Worm (Caenorhabditis elegans): Measurements from ENCODE around the gene Y43F8B.10.
A peak's percentile ranks its signal among the peaks of the same experiment; 100 is the strongest.

The Y43F8B.10 gene

ce11 chrV:19512260-19512947 lies 38.1 kb downstream of the Y43F8B.10 start, which contains the start of gene Y43F8B.19:
Gene Y43F8B.19 (minus strand): TSS chrV:19512310.
- no peak for TF ChIP-seq madf-9 (GFP tag; conservative IDR thresholded peaks at IDR 0.05)
- TF ChIP-seq unc-39 (tag; optimal IDR thresholded peaks at IDR 0.05): no peak
- TF ChIP-seq daf-19 (GFP tag; conservative IDR thresholded peaks at IDR 0.05): no peak
- TF ChIP-seq aha-1 (tag): no peak
- no peak for TF ChIP-seq ztf-7 (tag; optimal IDR thresholded peaks at IDR 0.05)
- no peak for TF ChIP-seq spr-1 (tag; optimal IDR thresholded peaks at IDR 0.05)
- TF ChIP-seq egl-27 (tag; optimal IDR thresholded peaks at IDR 0.05): no peak
- no peak for TF ChIP-seq lin-1 (GFP tag; IDR thresholded peaks at IDR 0.05)
- no peak for TF ChIP-seq attf-4 (tag; optimal IDR thresholded peaks at IDR 0.05)
- TF ChIP-seq lin-29 (GFP tag; IDR thresholded peaks at IDR 0.05): no peak
- no peak for TF ChIP-seq mxl-3 (GFP tag; optimal IDR thresholded peaks at IDR 0.05)
- no peak for TF ChIP-seq spr-3 (GFP tag; optimal IDR thresholded peaks at IDR 0.05)
- no peak for TF ChIP-seq dve-1 (tag; optimal IDR thresholded peaks at IDR 0.05; ENCODE audit: insufficient read depth)
- TF ChIP-seq mdt-29 (GFP tag; IDR thresholded peaks at IDR 0.05): no peak
- no peak for TF ChIP-seq F44E2.7 (GFP tag; IDR thresholded peaks at IDR 0.05)
- TF ChIP-seq zfp-2 (tag; optimal IDR thresholded peaks at IDR 0.05): no peak

- no peak for TF ChIP-seq D1046.2 (GFP tag; IDR thresholded peaks at IDR 0.05)
- no peak for TF ChIP-seq lir-3 (tag; optimal IDR thresholded peaks at IDR 0.05)
- TF ChIP-seq ZK546.5 (tag; optimal IDR thresholded peaks at IDR 0.05): no peak
Observed at ce11 chrV:19513552-19513951, 39.3 kb downstream of the Y43F8B.10 start, which contains the start of gene phy-4. Gene phy-4 (minus strand): TSS chrV:19513652.

- peak; percentile 64 for TF ChIP-seq set-16 (GFP tag; IDR thresholded peaks at IDR 0.05)
Observed at ce11 chrV:19517611-19518360, 43.5 kb downstream of the Y43F8B.10 start.

ce11 chrV:19518468-19519168 lies 44.4 kb downstream of the Y43F8B.10 start:
- no peak for TF ChIP-seq lin-29 (GFP tag; IDR thresholded peaks at IDR 0.05)
- TF ChIP-seq daf-16 (GFP tag; optimal IDR thresholded peaks at IDR 0.05): no peak
- no peak for TF ChIP-seq daf-16 (tag; optimal IDR thresholded peaks at IDR 0.05)
- TF ChIP-seq pqm-1 (tag; optimal IDR thresholded peaks at IDR 0.05): peak; percentile 71
- TF ChIP-seq nhr-28 (tag; optimal IDR thresholded peaks at IDR 0.05): peak; percentile 61
- peak; percentile 83 for TF ChIP-seq ceh-28 (tag; optimal IDR thresholded peaks at IDR 0.05)
- peak; percentile 27 for TF ChIP-seq mxl-3 (GFP tag; optimal IDR thresholded peaks at IDR 0.05)

ce11 chrV:19519511-19519934 lies 45.3 kb downstream of the Y43F8B.10 start:
- TF ChIP-seq nhr-237 (tag; optimal IDR thresholded peaks at IDR 0.05): no peak
- peak; percentile 37; the same call in 1 of the 2 replicates for TF ChIP-seq tra-1 (GFP tag; IDR thresholded peaks at IDR 0.05)
- peak; percentile 4 for TF ChIP-seq nhr-28 (tag; optimal IDR thresholded peaks at IDR 0.05)
- TF ChIP-seq arid-1 (GFP tag; conservative IDR thresholded peaks at IDR 0.05): peak; percentile 79; the same call in 1 of the 2 replicates
- TF ChIP-seq F37D6.2 (tag; optimal IDR thresholded peaks at IDR 0.05): no peak
- peak; percentile 96 for TF ChIP-seq T26A8.4 (GFP tag; IDR thresholded peaks at IDR 0.05)
- peak; percentile 40 for TF ChIP-seq spr-1 (tag; optimal IDR thresholded peaks at IDR 0.05)
- peak; percentile 77; the same call in 1 of the 2 replicates for TF ChIP-seq snpc-1.2 (GFP tag; IDR thresholded peaks at IDR 0.05)
- TF ChIP-seq nhr-41 (GFP tag; IDR thresholded peaks at IDR 0.05): peak; percentile 52; the same call in 1 of the 2 replicates
- no peak for TF ChIP-seq ceh-44 (GFP tag; IDR thresholded peaks at IDR 0.05)
- no peak for TF ChIP-seq fos-1 (tag; optimal IDR thresholded peaks at IDR 0.05)
- TF ChIP-seq ztf-7 (tag; optimal IDR thresholded peaks at IDR 0.05): no peak
- peak; percentile 54 for TF ChIP-seq madf-9 (GFP tag; conservative IDR thresholded peaks at IDR 0.05)
- TF ChIP-seq ctbp-1 (GFP tag; IDR thresholded peaks at IDR 0.05): peak; percentile 90
- peak; percentile 71; the same call in 1 of the 2 replicates for TF ChIP-seq mxl-2 (GFP tag; conservative IDR thresholded peaks at IDR 0.05)
- peak; percentile 69 for TF ChIP-seq pha-4 (GFP tag; IDR thresholded peaks at IDR 0.05)
- TF ChIP-seq pha-4 (tag; optimal IDR thresholded peaks at IDR 0.05): no peak
- peak in 1 of 2 experiments; percentile 72 for TF ChIP-seq lsy-2 (tag; optimal IDR thresholded peaks at IDR 0.05)
- no peak for TF ChIP-seq zag-1 (tag; optimal IDR thresholded peaks at IDR 0.05)
- no peak for TF ChIP-seq snpc-4 (tag; optimal IDR thresholded peaks at IDR 0.05)

All from whole organism, L4 larva.